Fruit fly (Drosophila melanogaster) whole organism, embryonic: ENCODE results near the gene ND-B17.2.

Experiments
- CG10209 ChIP-seq: fragments of 200-800 bp; sonication (Bioruptor generic); optimal IDR thresholded peaks from 3 replicates; lab custom pipeline; 2017; ENCODE audit warnings: missing biosample characterization, mild to moderate bottlenecking, missing genetic modification characterization, missing genetic modification reagents
- CG10321 ChIP-seq: fragments of 200-800 bp; sonication (Bioruptor generic); IDR thresholded peaks from 2 replicates; pipeline ENCODE4 v1.3.6; 2022; ENCODE audit warnings: missing biosample characterization, missing genetic modification characterization
- CG10543 ChIP-seq: fragments of 200-800 bp; sonication (Bioruptor generic); optimal IDR thresholded peaks from 3 replicates; lab custom pipeline; 2017; ENCODE audit warnings: missing biosample characterization, mild to moderate bottlenecking, missing genetic modification characterization, moderate library complexity
- CG10654 ChIP-seq: fragments of 200-800 bp; sonication (Bioruptor generic); optimal IDR thresholded peaks from 2 replicates; lab custom pipeline; 2016; ENCODE audit warnings: missing biosample characterization, missing genetic modification characterization
- CG11456 ChIP-seq: fragments of 200-800 bp; sonication (Bioruptor generic); IDR thresholded peaks from 3 replicates; pipeline ENCODE4 v1.3.6; 2022; ENCODE audit warnings: missing biosample characterization, missing genetic modification characterization
- CG12236 ChIP-seq: fragments of 200-800 bp; sonication (Bioruptor generic); optimal IDR thresholded peaks from 2 replicates; lab custom pipeline; 2016; ENCODE audit warnings: missing biosample characterization, missing genetic modification characterization
- CG12391 ChIP-seq: fragments of 200-800 bp; sonication (Bioruptor generic); optimal IDR thresholded peaks from 3 replicates; lab custom pipeline; 2018; ENCODE audit warnings: missing biosample characterization, mild to moderate bottlenecking, missing genetic modification characterization, moderate library complexity
- CG15479 ChIP-seq: fragments of 200-800 bp; sonication (Bioruptor generic); optimal IDR thresholded peaks from 3 replicates; lab custom pipeline; 2019; ENCODE audit warnings: missing biosample characterization, mild to moderate bottlenecking, missing genetic modification characterization, moderate library complexity
- CG16813 ChIP-seq: fragments of 200-800 bp; sonication (Bioruptor generic); IDR thresholded peaks from 3 replicates; pipeline ENCODE4 v1.3.6; 2022; ENCODE audit warnings: missing biosample characterization, missing genetic modification characterization; ENCODE audit not compliant: partially characterized antibody
- CG1832 ChIP-seq: fragments of 200-800 bp; sonication (Bioruptor generic); optimal IDR thresholded peaks from 2 replicates; lab custom pipeline; 2017; ENCODE audit warnings: missing biosample characterization, mild to moderate bottlenecking, missing genetic modification characterization, inconsistent platforms
- CG30403 ChIP-seq: fragments of 200-800 bp; sonication (Bioruptor generic); optimal IDR thresholded peaks from 3 replicates; lab custom pipeline; 2016; ENCODE audit warnings: missing biosample characterization, missing genetic modification characterization
- CG33213 ChIP-seq: fragments of 200-800 bp; sonication (Bioruptor generic); optimal IDR thresholded peaks from 3 replicates; lab custom pipeline; 2016; ENCODE audit warnings: missing biosample characterization, missing genetic modification characterization
- CG4424 ChIP-seq: fragments of 200-800 bp; sonication (Bioruptor generic); optimal IDR thresholded peaks from 3 replicates; lab custom pipeline; 2016; ENCODE audit warnings: missing biosample characterization, missing genetic modification characterization
- CG6254 ChIP-seq: fragments of 200-800 bp; sonication (Bioruptor generic); optimal IDR thresholded peaks from 3 replicates; lab custom pipeline; 2017; ENCODE audit warnings: mild to moderate bottlenecking, missing biosample characterization, missing genetic modification reagents, missing genetic modification characterization
- CG6272 ChIP-seq: fragments of 200-800 bp; sonication (Bioruptor generic); IDR thresholded peaks from 2 replicates; pipeline ENCODE4 v1.3.6; 2022; ENCODE audit warnings: missing biosample characterization, missing genetic modification characterization
- CG6683 ChIP-seq: fragments of 200-800 bp; sonication (Bioruptor generic); optimal IDR thresholded peaks from 2 replicates; lab custom pipeline; 2017; ENCODE audit warnings: missing biosample characterization, mild to moderate bottlenecking, missing genetic modification characterization, missing genetic modification reagents
- CG8089 ChIP-seq: fragments of 200-800 bp; sonication (Bioruptor generic); optimal IDR thresholded peaks from 3 replicates; lab custom pipeline; 2016; ENCODE audit warnings: missing biosample characterization, missing genetic modification characterization
- CG9876 ChIP-seq: fragments of 200-800 bp; sonication (Bioruptor generic); optimal IDR thresholded peaks from 2 replicates; lab custom pipeline; 2016; ENCODE audit warnings: missing biosample characterization, missing genetic modification characterization
- CG9932 ChIP-seq: fragments of 200-800 bp; sonication (Bioruptor generic); IDR thresholded peaks from 2 replicates; pipeline ENCODE4 v1.3.6; 2022; ENCODE audit warnings: missing biosample characterization, missing genetic modification characterization
- Chrac-16 ChIP-seq: fragments of 200-800 bp; sonication (Bioruptor generic); optimal IDR thresholded peaks from 3 replicates; lab custom pipeline; 2016; ENCODE audit warnings: missing biosample characterization, missing genetic modification characterization
- Dbx ChIP-seq: fragments of 200-800 bp; sonication (Bioruptor generic); IDR thresholded peaks from 3 replicates; pipeline ENCODE4 v1.3.6; 2022; ENCODE audit warnings: missing biosample characterization, missing genetic modification characterization
- Dref ChIP-seq: fragments of 200-800 bp; sonication (Bioruptor generic); IDR thresholded peaks from 2 replicates; pipeline ENCODE4 v1.3.6; 2022; ENCODE audit warnings: missing biosample characterization, missing genetic modification characterization
- E2f2 ChIP-seq: fragments of 200-800 bp; sonication (Bioruptor generic); IDR thresholded peaks from 2 replicates; pipeline ENCODE4 v1.3.6; 2022; ENCODE audit warnings: missing biosample characterization, missing genetic modification characterization
- Fer1 ChIP-seq: fragments of 200-800 bp; sonication (Bioruptor generic); optimal IDR thresholded peaks from 2 replicates; lab custom pipeline; 2017; ENCODE audit warnings: missing biosample characterization, mild to moderate bottlenecking, missing genetic modification characterization
- HLH3B ChIP-seq: fragments of 200-800 bp; sonication (Bioruptor generic); IDR thresholded peaks from 2 replicates; pipeline ENCODE4 v1.3.6; 2022; ENCODE audit warnings: missing biosample characterization, missing genetic modification characterization
- HLH54F ChIP-seq: fragments of 200-800 bp; sonication (Bioruptor generic); optimal IDR thresholded peaks from 3 replicates; lab custom pipeline; 2016; ENCODE audit warnings: missing biosample characterization, missing genetic modification characterization
- MTF-1 ChIP-seq: fragments of 200-800 bp; sonication (Bioruptor generic); optimal IDR thresholded peaks from 2 replicates; lab custom pipeline; 2018; ENCODE audit warnings: missing biosample characterization, mild to moderate bottlenecking, missing genetic modification characterization, borderline replicate concordance
- Nf-YA ChIP-seq: fragments of 200-800 bp; sonication (Bioruptor generic); IDR thresholded peaks from 2 replicates; pipeline ENCODE4 v1.3.6; 2022; ENCODE audit warnings: missing biosample characterization, missing genetic modification characterization
- Pdp1 ChIP-seq, 2 experiments: fragments of 200-800 bp; sonication (Bioruptor generic); optimal IDR thresholded peaks; 3 replicates each; lab custom pipeline; 2016; ENCODE audit warnings: missing biosample characterization in 2 of 2, missing genetic modification characterization in 2 of 2, mild to moderate bottlenecking in 1 of 2, moderate library complexity in 1 of 2
- Side ChIP-seq: fragments of 200-800 bp; sonication (Bioruptor generic); optimal IDR thresholded peaks from 2 replicates; lab custom pipeline; 2016; ENCODE audit warnings: missing biosample characterization, missing genetic modification characterization
- Sry-β ChIP-seq: fragments of 200-800 bp; sonication (Bioruptor generic); optimal IDR thresholded peaks from 2 replicates; lab custom pipeline; 2018; ENCODE audit warnings: missing biosample characterization, mild to moderate bottlenecking, missing genetic modification characterization, moderate library complexity
- Xrp1 ChIP-seq: fragments of 200-800 bp; sonication (Bioruptor generic); IDR thresholded peaks from 2 replicates; pipeline ENCODE4 v1.3.6; 2022; ENCODE audit warnings: missing biosample characterization, missing genetic modification characterization
- bab2 ChIP-seq: fragments of 200-800 bp; sonication (Bioruptor generic); optimal IDR thresholded peaks from 2 replicates; lab custom pipeline; 2016; ENCODE audit warnings: missing biosample characterization, missing genetic modification characterization
- crp ChIP-seq, 2 experiments: fragments of 200-800 bp; sonication (Bioruptor generic); optimal IDR thresholded peaks; 2 replicates in 1 of 2; 3 replicates in 1 of 2; lab custom pipeline; 2017; ENCODE audit warnings: missing biosample characterization in 2 of 2, missing genetic modification characterization in 2 of 2, mild to moderate bottlenecking in 1 of 2, moderate library complexity in 1 of 2
- da ChIP-seq: fragments of 200-800 bp; sonication (Bioruptor generic); optimal IDR thresholded peaks from 2 replicates; lab custom pipeline; 2016; ENCODE audit warnings: missing biosample characterization, missing genetic modification characterization
- disco-r ChIP-seq: fragments of 200-800 bp; sonication (Bioruptor generic); optimal IDR thresholded peaks from 2 replicates; lab custom pipeline; 2016; ENCODE audit warnings: missing biosample characterization, missing genetic modification characterization
- emc ChIP-seq: fragments of 200-800 bp; sonication (Bioruptor generic); optimal IDR thresholded peaks from 2 replicates; lab custom pipeline; 2016; ENCODE audit warnings: missing biosample characterization, missing genetic modification characterization
- ems ChIP-seq: fragments of 200-800 bp; sonication (Bioruptor generic); optimal IDR thresholded peaks from 3 replicates; lab custom pipeline; 2016; ENCODE audit warnings: missing biosample characterization, missing genetic modification characterization
- en ChIP-seq: fragments of 200-800 bp; sonication (Bioruptor generic); optimal IDR thresholded peaks from 2 replicates; lab custom pipeline; 2016; ENCODE audit warnings: missing biosample characterization, missing genetic modification characterization
- ftz-f1 ChIP-seq: fragments of 200-800 bp; sonication (Bioruptor generic); optimal IDR thresholded peaks from 2 replicates; lab custom pipeline; 2016; ENCODE audit warnings: missing biosample characterization, missing genetic modification characterization
- gcm2 ChIP-seq: fragments of 200-800 bp; sonication (Bioruptor generic); optimal IDR thresholded peaks from 2 replicates; lab custom pipeline; 2016; ENCODE audit warnings: missing biosample characterization, missing genetic modification characterization
- gem ChIP-seq: fragments of 200-800 bp; sonication (Bioruptor generic); optimal IDR thresholded peaks from 2 replicates; lab custom pipeline; 2019; ENCODE audit warnings: missing biosample characterization, mild to moderate bottlenecking, missing genetic modification characterization, moderate library complexity
- grau ChIP-seq: fragments of 200-800 bp; optimal IDR thresholded peaks from 3 replicates; lab custom pipeline; 2019; ENCODE audit warnings: missing biosample characterization, mild to moderate bottlenecking, missing genetic modification characterization, moderate library complexity
- onecut ChIP-seq: fragments of 200-800 bp; sonication (Bioruptor generic); IDR thresholded peaks from 2 replicates; pipeline ENCODE4 v1.3.6; 2022; ENCODE audit warnings: missing biosample characterization, missing genetic modification characterization
- p53 ChIP-seq: fragments of 200-800 bp; sonication (Bioruptor generic); optimal IDR thresholded peaks from 2 replicates; lab custom pipeline; 2016; ENCODE audit warnings: missing biosample characterization, missing genetic modification characterization
- peb ChIP-seq: fragments of 200-800 bp; sonication (Bioruptor generic); IDR thresholded peaks from 2 replicates; pipeline ENCODE4 v1.3.6; 2022; ENCODE audit warnings: missing biosample characterization, missing genetic modification characterization
- pfk ChIP-seq: fragments of 200-800 bp; sonication (Bioruptor generic); optimal IDR thresholded peaks from 2 replicates; lab custom pipeline; 2018; ENCODE audit warnings: missing biosample characterization, mild to moderate bottlenecking, missing genetic modification characterization, moderate library complexity
- sens ChIP-seq: fragments of 200-800 bp; sonication (Bioruptor generic); peaks from one replicate; lab custom pipeline; 2016; ENCODE audit warnings: missing biosample characterization, missing genetic modification characterization
- tio ChIP-seq: fragments of 200-800 bp; sonication (Bioruptor generic); optimal IDR thresholded peaks from 2 replicates; lab custom pipeline; 2017; ENCODE audit warnings: missing biosample characterization, missing genetic modification characterization, inconsistent platforms
- vvl ChIP-seq: fragments of 200-800 bp; sonication (Bioruptor generic); IDR thresholded peaks from 2 replicates; pipeline ENCODE4 v1.3.6; 2022; ENCODE audit warnings: missing biosample characterization, missing genetic modification characterization
- zen ChIP-seq: fragments of 200-800 bp; sonication (Bioruptor generic); optimal IDR thresholded peaks from 3 replicates; lab custom pipeline; 2018; ENCODE audit warnings: missing biosample characterization, mild to moderate bottlenecking, missing genetic modification characterization, moderate library complexity

ND-B17.2 gene

dm6 chr2L:2579669-2580351 is at the start of gene ND-B17.2, which contains the start of gene Arpc5 (continued):
- TF ChIP-seq MTF-1 (GFP tag; lab: Kevin White, UChicago) (no peak), CG6683 (GFP tag; lab: Kevin White, UChicago) (no peak), Xrp1 (GFP tag; lab: Robert Waterston, UW) (no peak), ems (no peak), CG6254 (GFP tag; lab: Kevin White, UChicago) (no peak), zen (tag; lab: Kevin White, UChicago) (peak; percentile 39), CG12236 (GFP tag; lab: Kevin White, UChicago) (no peak), CG9876 (no peak), grau (tag; lab: Kevin White, UChicago) (peak; percentile 37), gem (tag; lab: Kevin White, UChicago) (no peak), tio (GFP tag; lab: Kevin White, UChicago) (no peak), CG10209 (GFP tag; lab: Kevin White, UChicago) (no peak), HLH3B (no peak), CG12391 (peak; percentile 49), CG10654 (GFP tag; lab: Kevin White, UChicago) (no peak), CG11456 (no peak), CG16813 (GFP tag; lab: Robert Waterston, UW) (no peak), sens (GFP tag; lab: Kevin White, UChicago) (peak; percentile 84), Dbx (GFP tag; lab: Robert Waterston, UW) (no peak), gcm2 (GFP tag; lab: Kevin White, UChicago) (no peak), emc (GFP tag; lab: Kevin White, UChicago) (no peak), CG30403 (GFP tag; lab: Kevin White, UChicago) (peak; percentile 19), CG4424 (GFP tag; lab: Kevin White, UChicago) (peak; percentile 18), CG33213 (GFP tag; lab: Kevin White, UChicago) (no peak), onecut (GFP tag; lab: Robert Waterston, UW) (no peak), p53 (no peak), Dref (GFP tag; lab: Robert Waterston, UW) (no peak), Fer1 (GFP tag; lab: Kevin White, UChicago) (peak; percentile 12), Nf-YA (GFP tag; lab: Robert Waterston, UW) (no peak), E2f2 (peak; percentile 47; the same call in 1 of the 2 replicates), CG9932 (no peak), CG1832 (no peak), CG8089 (GFP tag; lab: Kevin White, UChicago) (no peak), da (GFP tag; lab: Kevin White, UChicago) (no peak), crp (GFP tag; optimal IDR thresholded peaks at IDR 0.05; lab: Kevin White, UChicago) (peak in 1 of 2 experiments; percentile 85), Pdp1 (GFP tag; optimal IDR thresholded peaks at IDR 0.05; lab: Kevin White, UChicago) (peak in 1 of 2 experiments; percentile 91), CG15479 (GFP tag; lab: Kevin White, UChicago) (no peak), pfk (GFP tag; lab: Kevin White, UChicago) (no peak), Sry-β (GFP tag; lab: Kevin White, UChicago) (no peak), vvl (GFP tag; lab: Robert Waterston, UW) (no peak), ftz-f1 (no peak), CG6272 (no peak), CG10321 (GFP tag; lab: Robert Waterston, UW) (no peak), CG10543 (GFP tag; lab: Kevin White, UChicago) (no peak), Chrac-16 (GFP tag; lab: Kevin White, UChicago) (no peak), en (GFP tag; lab: Kevin White, UChicago) (no peak), disco-r (GFP tag; lab: Kevin White, UChicago) (no peak), Side (no peak), HLH54F (GFP tag; lab: Kevin White, UChicago) (peak; percentile 17), bab2 (GFP tag; lab: Kevin White, UChicago) (peak; percentile 17), peb (GFP tag; lab: Robert Waterston, UW) (no peak)
